Worm (Caenorhabditis elegans) whole organism, young adult: ENCODE results near the gene Y97E10AR.8.

Experiments
- attf-5 ChIP-seq: fragments of 200-800 bp; sonication (Bioruptor generic); optimal IDR thresholded peaks from 2 replicates; lab custom pipeline; 2018; ENCODE audit warnings: mild to moderate bottlenecking, missing genetic modification characterization, missing compliant biosample characterization
- dpl-1 ChIP-seq: fragments of 150-350 bp; optimal IDR thresholded peaks from 2 replicates; lab custom pipeline; 2014; ENCODE audit warnings: missing biosample characterization, missing genetic modification reagents, missing genetic modification characterization
- lin-54 ChIP-seq: fragments of 200-800 bp; sonication (Bioruptor generic); optimal IDR thresholded peaks from 2 replicates; lab custom pipeline; 2018; ENCODE audit warnings: mild to moderate bottlenecking, missing genetic modification characterization, missing compliant biosample characterization
- nfya-1 ChIP-seq: sonication (generic microtip); optimal IDR thresholded peaks from 2 replicates; lab custom pipeline; 2017; ENCODE audit warnings: antibody characterized with exemption, missing compliant biosample characterization, missing genetic modification characterization, borderline replicate concordance; ENCODE audit not compliant: insufficient read depth
- nhr-27 ChIP-seq: fragments of 200-800 bp; sonication (Bioruptor generic); optimal IDR thresholded peaks from 2 replicates; lab custom pipeline; 2018; ENCODE audit warnings: mild to moderate bottlenecking, missing genetic modification characterization, moderate library complexity, missing compliant biosample characterization
- rpc-1 ChIP-seq, 2 experiments: fragments of 150-350 bp in 1 of 2; sonication (generic microtip) in 1 of 2; optimal IDR thresholded peaks; 2 replicates each; lab custom pipeline; 2014 to 2018; ENCODE audit warnings: missing biosample characterization in 1 of 2, missing genetic modification characterization in 1 of 2, missing genetic modification reagents in 1 of 2, missing genotype in 1 of 2
- sdz-38 ChIP-seq: sonication (generic microtip); optimal IDR thresholded peaks from 2 replicates; lab custom pipeline; 2016; ENCODE audit warnings: missing genotype, missing genetic modification characterization, missing compliant biosample characterization
- snpc-1.3 ChIP-seq: sonication (generic microtip); optimal IDR thresholded peaks from 2 replicates; lab custom pipeline; 2017; ENCODE audit warnings: missing genetic modification characterization, mild to moderate bottlenecking, missing compliant biosample characterization, antibody characterized with exemption, moderate library complexity, missing genotype, missing genetic modification reagents; ENCODE audit not compliant: insufficient read depth
- unc-62 ChIP-seq: fragments of 150-350 bp; optimal IDR thresholded peaks from 2 replicates; lab custom pipeline; 2014; ENCODE audit warnings: missing biosample characterization, missing genetic modification reagents, missing genetic modification characterization
- ztf-3 ChIP-seq: fragments of 200-800 bp; sonication (Bioruptor generic); optimal IDR thresholded peaks from 2 replicates; lab custom pipeline; 2018; ENCODE audit warnings: mild to moderate bottlenecking, missing genetic modification characterization, missing compliant biosample characterization
- ztf-6 ChIP-seq: fragments of 200-800 bp; sonication (Bioruptor generic); IDR thresholded peaks from 2 replicates; pipeline ENCODE4 v1.3.6; 2022; ENCODE audit warnings: missing genetic modification reagents, missing genetic modification characterization, missing compliant biosample characterization

DNA sequence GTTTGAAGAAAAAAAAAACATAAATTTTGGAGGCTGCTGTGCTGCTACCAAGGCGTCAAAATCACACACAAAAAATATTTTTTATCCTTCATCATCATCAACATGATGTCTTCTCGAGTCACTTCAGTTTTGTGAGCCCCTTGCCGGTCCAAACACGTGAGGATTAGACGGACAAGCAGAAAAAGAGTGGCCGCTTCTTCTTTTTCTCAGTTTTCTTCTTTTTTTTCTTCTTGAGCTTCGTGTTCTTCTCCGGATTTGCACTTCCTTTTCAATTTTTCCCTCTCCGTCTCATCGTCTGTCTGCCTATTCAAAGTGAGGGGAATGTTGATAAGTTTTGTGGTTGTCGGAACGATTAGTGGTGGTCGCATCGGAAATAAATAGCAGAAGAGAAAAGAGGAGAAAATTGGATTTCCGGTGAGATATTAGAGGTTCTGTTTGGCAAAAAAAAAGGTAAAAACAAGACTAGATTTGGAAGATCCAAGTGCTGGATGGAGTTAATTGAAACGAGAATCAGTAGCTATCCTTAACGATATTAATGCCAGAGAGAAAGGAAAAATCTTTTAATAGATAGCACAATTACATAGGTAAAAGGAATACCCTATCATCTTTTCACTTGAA, 24.6 kb upstream of the Y97E10AR.8 start:
- no peak for TF ChIP-seq ztf-6 (GFP tag; lab: Robert Waterston, UW)
- no peak for TF ChIP-seq unc-62 (GFP tag; lab: Kevin White, UChicago)
- TF ChIP-seq sdz-38 (tag; lab: Kevin White, UChicago) = no peak
- no peak for TF ChIP-seq snpc-1.3 (tag; lab: Kevin White, UChicago)
- no peak for TF ChIP-seq nhr-27 (tag; lab: Kevin White, UChicago)
- no peak for TF ChIP-seq attf-5 (GFP tag; lab: Kevin White, UChicago)
- no peak for TF ChIP-seq dpl-1
- no peak for TF ChIP-seq ztf-3 (GFP tag; lab: Kevin White, UChicago)
- no peak for TF ChIP-seq nfya-1
- no peak for TF ChIP-seq lin-54 (GFP tag; lab: Kevin White, UChicago)
- no peak for TF ChIP-seq rpc-1 (optimal IDR thresholded peaks at IDR 0.05; lab: Kevin White, UChicago)
- no peak for TF ChIP-seq rpc-1 (tag; optimal IDR thresholded peaks at IDR 0.05; lab: Kevin White, UChicago)
